Fruit fly (Drosophila melanogaster) whole organism, adult: ENCODE measurements around the gene CG2247.

ENCODE experiments used
- CG11617 ChIP-seq: fragments of 200-800 bp; sonication (Bioruptor generic); optimal IDR thresholded peaks from 2 replicates; lab custom pipeline; 2017; ENCODE audit warnings: mild to moderate bottlenecking, missing biosample characterization, missing genetic modification reagents, missing genetic modification characterization
- CG12768 ChIP-seq: fragments of 200-800 bp; sonication (Bioruptor generic); optimal IDR thresholded peaks from 2 replicates; lab custom pipeline; 2017; ENCODE audit warnings: missing biosample characterization, missing genetic modification characterization, mild to moderate bottlenecking, moderate library complexity, missing genetic modification reagents
- CG14711 ChIP-seq: fragments of 200-800 bp; sonication (Bioruptor generic); optimal IDR thresholded peaks from 2 replicates; lab custom pipeline; 2018; ENCODE audit warnings: missing biosample characterization, mild to moderate bottlenecking, missing genetic modification characterization, moderate library complexity
- CG1620 ChIP-seq: fragments of 200-800 bp; sonication (Bioruptor generic); optimal IDR thresholded peaks from 2 replicates; lab custom pipeline; 2016; ENCODE audit warnings: missing biosample characterization, missing genetic modification characterization
- CG33017 ChIP-seq: fragments of 200-800 bp; sonication (Bioruptor generic); optimal IDR thresholded peaks from 2 replicates; lab custom pipeline; 2018; ENCODE audit warnings: missing biosample characterization, mild to moderate bottlenecking, missing genetic modification characterization, moderate library complexity
- CG5204 ChIP-seq: fragments of 200-800 bp; sonication (Bioruptor generic); optimal IDR thresholded peaks from 2 replicates; lab custom pipeline; 2016; ENCODE audit warnings: missing biosample characterization, missing genetic modification characterization
- CG7045 ChIP-seq: fragments of 200-800 bp; sonication (Bioruptor generic); optimal IDR thresholded peaks from 2 replicates; lab custom pipeline; 2017; ENCODE audit warnings: missing biosample characterization, mild to moderate bottlenecking, missing genetic modification characterization
- CG7101 ChIP-seq: fragments of 200-800 bp; sonication (Bioruptor generic); optimal IDR thresholded peaks from 2 replicates; lab custom pipeline; 2018; ENCODE audit warnings: missing biosample characterization, mild to moderate bottlenecking, missing genetic modification characterization, moderate library complexity
- Clk ChIP-seq: fragments of 200-800 bp; sonication (Bioruptor generic); optimal IDR thresholded peaks from 2 replicates; lab custom pipeline; 2017; ENCODE audit warnings: missing biosample characterization, missing genetic modification characterization
- Crg-1 ChIP-seq: fragments of 200-800 bp; sonication (Bioruptor generic); optimal IDR thresholded peaks from 2 replicates; lab custom pipeline; 2016; ENCODE audit warnings: missing biosample characterization, missing genetic modification characterization
- Hr96 ChIP-seq: fragments of 200-800 bp; sonication (Bioruptor generic); optimal IDR thresholded peaks from 2 replicates; lab custom pipeline; 2016; ENCODE audit warnings: missing biosample characterization, missing genetic modification characterization
- Mnt ChIP-seq: fragments of 200-800 bp; sonication (Bioruptor generic); optimal IDR thresholded peaks from 2 replicates; lab custom pipeline; 2016; ENCODE audit warnings: missing biosample characterization, mild to moderate bottlenecking, missing genetic modification characterization
- bab1 ChIP-seq: fragments of 200-800 bp; sonication (Bioruptor generic); optimal IDR thresholded peaks from 3 replicates; lab custom pipeline; 2019; ENCODE audit warnings: missing biosample characterization, mild to moderate bottlenecking, missing genetic modification characterization, moderate library complexity
- cic ChIP-seq: fragments of 200-800 bp; sonication (Bioruptor generic); optimal IDR thresholded peaks from 2 replicates; lab custom pipeline; 2017; ENCODE audit warnings: missing biosample characterization, mild to moderate bottlenecking, missing genetic modification characterization, moderate library complexity
- cnc ChIP-seq, 2 experiments: fragments of >200 bp; optimal IDR thresholded peaks; 2 replicates each; lab custom pipeline; 2017
- kay ChIP-seq: fragments of 200-800 bp; sonication (Bioruptor generic); peaks from one replicate; lab custom pipeline; 2016; ENCODE audit warnings: missing biosample characterization, missing genetic modification characterization, borderline replicate concordance
- ovo ChIP-seq: fragments of 200-800 bp; sonication (Bioruptor generic); optimal IDR thresholded peaks from 2 replicates; lab custom pipeline; 2016; ENCODE audit warnings: missing biosample characterization, missing genetic modification characterization
- pad ChIP-seq: fragments of 200-800 bp; sonication (Bioruptor generic); optimal IDR thresholded peaks from 3 replicates; lab custom pipeline; 2017; ENCODE audit warnings: missing biosample characterization, missing genetic modification characterization, mild to moderate bottlenecking, moderate library complexity, missing genetic modification reagents
- tj ChIP-seq: fragments of 200-800 bp; sonication (Bioruptor generic); optimal IDR thresholded peaks from 3 replicates; lab custom pipeline; 2017; ENCODE audit warnings: missing biosample characterization, mild to moderate bottlenecking, missing genetic modification characterization, moderate library complexity
- toe ChIP-seq: fragments of 200-800 bp; sonication (Bioruptor generic); optimal IDR thresholded peaks from 2 replicates; lab custom pipeline; 2016; ENCODE audit warnings: missing biosample characterization, missing genetic modification characterization

CG2247 gene

dm6 chrX:11651420-11651819 lies 40.0 kb upstream of the CG2247 start:
- TF ChIP-seq bab1 (GFP tag; lab: Kevin White, UChicago) (no peak), toe (GFP tag; lab: Kevin White, UChicago) (no peak), Clk (GFP tag; lab: Kevin White, UChicago) (no peak), CG33017 (tag; lab: Kevin White, UChicago) (no peak), Mnt (no peak), Hr96 (GFP tag; lab: Kevin White, UChicago) (no peak)

DNA sequence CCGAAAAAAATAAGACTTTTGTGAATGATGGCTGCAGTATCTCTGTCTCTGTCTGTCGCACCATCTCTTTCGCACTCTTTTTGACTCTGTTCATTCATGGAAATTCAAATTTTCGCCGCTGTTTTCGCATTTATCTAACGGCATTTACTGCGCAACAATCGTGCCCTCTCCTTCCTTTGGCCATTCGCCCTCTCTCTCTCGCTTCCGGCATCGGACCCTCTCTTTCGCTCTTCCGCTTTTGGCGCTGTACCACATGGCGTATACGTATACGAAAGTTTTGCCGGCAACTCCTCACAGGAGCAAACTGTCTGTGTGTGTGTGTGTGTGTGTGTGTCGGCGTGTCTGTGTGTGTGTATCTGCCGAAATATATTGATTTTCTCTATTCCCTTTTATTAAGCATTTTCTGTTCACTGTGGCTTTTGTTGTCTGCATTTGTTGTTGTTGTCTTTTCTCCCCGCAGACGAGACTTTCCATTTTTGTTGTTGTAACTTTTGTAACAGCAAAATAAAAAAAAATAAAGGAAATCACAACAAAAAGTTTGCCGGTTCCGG lies 33.2 kb upstream of the CG2247 start:
- TF ChIP-seq ovo (no peak), CG11617 (no peak), kay (GFP tag; lab: Kevin White, UChicago) (no peak), cnc (optimal IDR thresholded peaks at IDR 0.05; lab: Kevin White, UChicago) (no peak), pad (GFP tag; lab: Kevin White, UChicago) (no peak), CG33017 (tag; lab: Kevin White, UChicago) (no peak), CG7045 (GFP tag; lab: Kevin White, UChicago) (no peak), CG14711 (tag; lab: Kevin White, UChicago) (no peak), CG5204 (GFP tag; lab: Kevin White, UChicago) (no peak), CG7101 (tag; lab: Kevin White, UChicago) (no peak), toe (GFP tag; lab: Kevin White, UChicago) (no peak), CG12768 (GFP tag; lab: Kevin White, UChicago) (no peak), Mnt (no peak), bab1 (GFP tag; lab: Kevin White, UChicago) (no peak), Clk (GFP tag; lab: Kevin White, UChicago) (no peak), cic (GFP tag; lab: Kevin White, UChicago) (no peak), Hr96 (GFP tag; lab: Kevin White, UChicago) (no peak), Crg-1 (no peak), tj (GFP tag; lab: Kevin White, UChicago) (no peak), CG1620 (no peak)

dm6 chrX:11643227-11643626 lies 31.8 kb upstream of the CG2247 start:
- TF ChIP-seq CG12768 (GFP tag; lab: Kevin White, UChicago), result no peak
- TF ChIP-seq Mnt, result no peak
- no peak for TF ChIP-seq CG7045 (GFP tag; lab: Kevin White, UChicago)
- no peak for TF ChIP-seq CG11617

- TF ChIP-seq Clk (GFP tag; lab: Kevin White, UChicago) (no peak), CG7101 (tag; lab: Kevin White, UChicago) (no peak), bab1 (GFP tag; lab: Kevin White, UChicago) (no peak), kay (GFP tag; lab: Kevin White, UChicago) (no peak)
Observed at dm6 chrX:11640477-11640876, 29.0 kb upstream of the CG2247 start.

- TF ChIP-seq Hr96 (GFP tag; lab: Kevin White, UChicago), result no peak
- no peak for TF ChIP-seq Crg-1
- TF ChIP-seq ovo, result no peak
- no peak for TF ChIP-seq tj (GFP tag; lab: Kevin White, UChicago)
- no peak for TF ChIP-seq kay (GFP tag; lab: Kevin White, UChicago)
- TF ChIP-seq toe (GFP tag; lab: Kevin White, UChicago), result no peak
- no peak for TF ChIP-seq Mnt
- no peak for TF ChIP-seq CG5204 (GFP tag; lab: Kevin White, UChicago)
- no peak for TF ChIP-seq CG14711 (tag; lab: Kevin White, UChicago)
- no peak for TF ChIP-seq cnc (optimal IDR thresholded peaks at IDR 0.05; lab: Kevin White, UChicago)
- no peak for TF ChIP-seq Clk (GFP tag; lab: Kevin White, UChicago)
- no peak for TF ChIP-seq cic (GFP tag; lab: Kevin White, UChicago)
- no peak for TF ChIP-seq pad (GFP tag; lab: Kevin White, UChicago)
- TF ChIP-seq CG7101 (tag; lab: Kevin White, UChicago), result no peak
Observed at dm6 chrX:11631704-11632103, 20.3 kb upstream of the CG2247 start.

- TF ChIP-seq CG7101 (tag; lab: Kevin White, UChicago) (no peak), kay (GFP tag; lab: Kevin White, UChicago) (peak; percentile 12)
Observed at dm6 chrX:11628986-11629571, 17.6 kb upstream of the CG2247 start.

dm6 chrX:11622649-11623425 lies 11.4 kb upstream of the CG2247 start:
- peak; percentile 66 for TF ChIP-seq kay (GFP tag; lab: Kevin White, UChicago)
- TF ChIP-seq Mnt, result peak; percentile 50
- TF ChIP-seq CG7045 (GFP tag; lab: Kevin White, UChicago), result peak; percentile 31
- TF ChIP-seq CG12768 (GFP tag; lab: Kevin White, UChicago), result no peak
- TF ChIP-seq toe (GFP tag; lab: Kevin White, UChicago), result no peak
- TF ChIP-seq CG7101 (tag; lab: Kevin White, UChicago), result peak; percentile 79
- TF ChIP-seq tj (GFP tag; lab: Kevin White, UChicago), result peak; percentile 97
- TF ChIP-seq cic (GFP tag; lab: Kevin White, UChicago), result no peak
- peak; percentile 78 for TF ChIP-seq pad (GFP tag; lab: Kevin White, UChicago)
- no peak for TF ChIP-seq ovo
- peak; percentile 87 for TF ChIP-seq CG14711 (tag; lab: Kevin White, UChicago)
- TF ChIP-seq cnc (optimal IDR thresholded peaks at IDR 0.05; lab: Kevin White, UChicago), result no peak
- TF ChIP-seq CG1620, result peak; percentile 75
- peak; percentile 52 for TF ChIP-seq CG33017 (tag; lab: Kevin White, UChicago)
- TF ChIP-seq Crg-1, result peak; percentile 67
- TF ChIP-seq CG5204 (GFP tag; lab: Kevin White, UChicago), result peak; percentile 37
- TF ChIP-seq bab1 (GFP tag; lab: Kevin White, UChicago), result peak; percentile 94
- peak; percentile 44 for TF ChIP-seq CG11617
